Worm (Caenorhabditis elegans) whole organism, L1 larva: ENCODE measurements around the gene scrm-8.

Experiments
- C16A3.4 ChIP-seq: fragments of 150-350 bp; optimal IDR thresholded peaks from 2 replicates; lab custom pipeline; 2014; ENCODE audit warnings: missing biosample characterization, missing genetic modification characterization
- F16B12.6 ChIP-seq: fragments of 150-350 bp; optimal IDR thresholded peaks from 2 replicates; lab custom pipeline; 2014; ENCODE audit warnings: missing biosample characterization, missing genetic modification characterization
- Y116A8C.19 ChIP-seq: sonication (generic microtip); optimal IDR thresholded peaks from 2 replicates; lab custom pipeline; 2016; ENCODE audit warnings: missing compliant biosample characterization, missing genetic modification characterization, borderline replicate concordance
- aha-1 ChIP-seq: fragments of 150-350 bp; optimal IDR thresholded peaks from 2 replicates; lab custom pipeline; 2014; ENCODE audit warnings: missing biosample characterization, missing genetic modification characterization
- alr-1 ChIP-seq: fragments of 200-800 bp; sonication (Bioruptor generic); optimal IDR thresholded peaks from 2 replicates; lab custom pipeline; 2018; ENCODE audit warnings: borderline replicate concordance, mild to moderate bottlenecking, missing genetic modification characterization, missing compliant biosample characterization
- aly-2 ChIP-seq: fragments of 150-350 bp; optimal IDR thresholded peaks from 2 replicates; lab custom pipeline; 2014; ENCODE audit warnings: missing biosample characterization, missing genetic modification characterization
- ama-1 ChIP-seq: fragments of 150-350 bp; optimal IDR thresholded peaks from 2 replicates; lab custom pipeline; 2014
- ceh-8 ChIP-seq: fragments of 200-800 bp; sonication (Bioruptor generic); optimal IDR thresholded peaks from 2 replicates; lab custom pipeline; 2018; ENCODE audit warnings: mild to moderate bottlenecking, missing genetic modification characterization, moderate library complexity, missing compliant biosample characterization
- ceh-90 ChIP-seq: sonication (generic microtip); optimal IDR thresholded peaks from 2 replicates; lab custom pipeline; 2016; ENCODE audit warnings: missing genetic modification characterization, missing compliant biosample characterization
- dpl-1 ChIP-seq, 3 experiments: fragments of 150-350 bp in 2 of 3; sonication (generic microtip) in 1 of 3; optimal IDR thresholded peaks; 2 replicates each; lab custom pipeline; 2014 to 2017; ENCODE audit warnings: missing biosample characterization in 3 of 3, missing genetic modification characterization in 3 of 3, missing genetic modification reagents in 3 of 3
- dsc-1 ChIP-seq: sonication (generic microtip); optimal IDR thresholded peaks from 2 replicates; lab custom pipeline; 2016; ENCODE audit warnings: mild to moderate bottlenecking, missing genetic modification characterization, missing compliant biosample characterization
- efl-1 ChIP-seq, 4 experiments: fragments of 150-350 bp; optimal IDR thresholded peaks in 3 of 4; peaks in 1 of 4; 1 replicate in 1 of 4; 2 replicates in 3 of 4; lab custom pipeline; 2014; ENCODE audit warnings: missing biosample characterization in 2 of 4, missing genetic modification characterization in 2 of 4, missing genetic modification reagents in 2 of 4
- egl-27 ChIP-seq, 2 experiments: fragments of 150-350 bp in 1 of 2; sonication (generic microtip); optimal IDR thresholded peaks; 3 replicates each; lab custom pipeline; 2017 to 2018; ENCODE audit warnings: missing biosample characterization in 2 of 2, missing genetic modification characterization in 2 of 2, missing genetic modification reagents in 2 of 2
- elt-2 ChIP-seq: sonication (generic microtip); optimal IDR thresholded peaks from 2 replicates; lab custom pipeline; 2016; ENCODE audit warnings: missing genetic modification characterization, mild to moderate bottlenecking, inconsistent platforms, missing compliant biosample characterization, missing genetic modification reagents
- ets-5 ChIP-seq: fragments of 200-800 bp; sonication (Bioruptor generic); IDR thresholded peaks from 2 replicates; pipeline ENCODE4 v1.3.6; 2022; ENCODE audit warnings: missing genetic modification characterization, missing compliant biosample characterization
- fkh-4 ChIP-seq: sonication (generic microtip); optimal IDR thresholded peaks from 2 replicates; lab custom pipeline; 2016; ENCODE audit warnings: missing compliant biosample characterization, missing genetic modification characterization, borderline replicate concordance
- fos-1 ChIP-seq: fragments of 150-350 bp; optimal IDR thresholded peaks from 2 replicates; lab custom pipeline; 2014; ENCODE audit warnings: missing biosample characterization, missing genetic modification characterization
- hlh-17 ChIP-seq: fragments of 200-800 bp; sonication (Bioruptor generic); optimal IDR thresholded peaks from 2 replicates; lab custom pipeline; 2018; ENCODE audit warnings: missing genetic modification characterization, mild to moderate bottlenecking, missing compliant biosample characterization, moderate library complexity, borderline replicate concordance
- irx-1 ChIP-seq: sonication (generic microtip); optimal IDR thresholded peaks from 2 replicates; lab custom pipeline; 2016; ENCODE audit warnings: missing genetic modification characterization, missing compliant biosample characterization
- lin-13 ChIP-seq: fragments of 150-350 bp; optimal IDR thresholded peaks from 2 replicates; lab custom pipeline; 2014; ENCODE audit warnings: missing biosample characterization, missing genetic modification reagents, missing genetic modification characterization
- lin-14 ChIP-seq: fragments of 200-800 bp; sonication (Bioruptor generic); optimal IDR thresholded peaks from 2 replicates; lab custom pipeline; 2018; ENCODE audit warnings: mild to moderate bottlenecking, missing genetic modification characterization, moderate library complexity, missing compliant biosample characterization
- lin-39 ChIP-seq: fragments of 150-350 bp; optimal IDR thresholded peaks from 2 replicates; lab custom pipeline; 2014; ENCODE audit warnings: missing biosample characterization, missing genetic modification reagents, missing genetic modification characterization
- lsy-2 ChIP-seq, 2 experiments: fragments of 150-350 bp; optimal IDR thresholded peaks; 2 replicates each; lab custom pipeline; 2014; ENCODE audit warnings: missing biosample characterization in 2 of 2, missing genetic modification characterization in 2 of 2
- mab-9 ChIP-seq: fragments of 200-800 bp; sonication (Bioruptor generic); IDR thresholded peaks from 2 replicates; pipeline ENCODE4 v1.3.6; 2022; ENCODE audit warnings: missing genetic modification reagents, missing genetic modification characterization, missing compliant biosample characterization
- mep-1 ChIP-seq: fragments of 150-350 bp; optimal IDR thresholded peaks from 2 replicates; lab custom pipeline; 2014; ENCODE audit warnings: missing biosample characterization, missing genetic modification characterization
- nhr-12 ChIP-seq: sonication (generic microtip); optimal IDR thresholded peaks from 2 replicates; lab custom pipeline; 2017; ENCODE audit warnings: missing biosample characterization, missing genetic modification characterization
- nhr-20 ChIP-seq: sonication (generic microtip); optimal IDR thresholded peaks from 2 replicates; lab custom pipeline; 2016; ENCODE audit warnings: mild to moderate bottlenecking, missing genetic modification characterization, missing compliant biosample characterization
- nhr-28 ChIP-seq: fragments of 150-350 bp; optimal IDR thresholded peaks from 2 replicates; lab custom pipeline; 2014; ENCODE audit warnings: missing biosample characterization, missing genetic modification characterization
- nhr-84 ChIP-seq: sonication (generic microtip); optimal IDR thresholded peaks from 2 replicates; lab custom pipeline; 2017; ENCODE audit warnings: missing biosample characterization, missing genetic modification characterization
- pag-3 ChIP-seq: sonication (generic microtip); optimal IDR thresholded peaks from 2 replicates; lab custom pipeline; 2017; ENCODE audit warnings: missing genetic modification characterization, mild to moderate bottlenecking, missing compliant biosample characterization, antibody characterized with exemption, borderline replicate concordance; ENCODE audit not compliant: insufficient read depth
- sptf-1 ChIP-seq: fragments of 150-350 bp; optimal IDR thresholded peaks from 2 replicates; lab custom pipeline; 2014; ENCODE audit warnings: missing biosample characterization, missing genetic modification characterization
- unc-86 ChIP-seq: sonication (generic microtip); optimal IDR thresholded peaks from 2 replicates; lab custom pipeline; 2016; ENCODE audit warnings: missing genetic modification characterization, missing compliant biosample characterization
- zag-1 ChIP-seq: fragments of 150-350 bp; optimal IDR thresholded peaks from 2 replicates; lab custom pipeline; 2014; ENCODE audit warnings: missing biosample characterization, missing genetic modification characterization
- zip-4 ChIP-seq: fragments of 200-800 bp; sonication (Bioruptor generic); optimal IDR thresholded peaks from 2 replicates; lab custom pipeline; 2018; ENCODE audit warnings: mild to moderate bottlenecking, missing genetic modification characterization, moderate library complexity, missing compliant biosample characterization
- ztf-11 ChIP-seq, 2 experiments: sonication (generic microtip); optimal IDR thresholded peaks; 2 replicates each; lab custom pipeline; 2016 to 2017; ENCODE audit warnings: missing genetic modification characterization in 2 of 2, missing biosample characterization in 1 of 2, missing compliant biosample characterization in 1 of 2
- ztf-4 ChIP-seq: fragments of 150-350 bp; optimal IDR thresholded peaks from 2 replicates; lab custom pipeline; 2014; ENCODE audit warnings: missing biosample characterization, missing genetic modification characterization

Gene scrm-8

DNA sequence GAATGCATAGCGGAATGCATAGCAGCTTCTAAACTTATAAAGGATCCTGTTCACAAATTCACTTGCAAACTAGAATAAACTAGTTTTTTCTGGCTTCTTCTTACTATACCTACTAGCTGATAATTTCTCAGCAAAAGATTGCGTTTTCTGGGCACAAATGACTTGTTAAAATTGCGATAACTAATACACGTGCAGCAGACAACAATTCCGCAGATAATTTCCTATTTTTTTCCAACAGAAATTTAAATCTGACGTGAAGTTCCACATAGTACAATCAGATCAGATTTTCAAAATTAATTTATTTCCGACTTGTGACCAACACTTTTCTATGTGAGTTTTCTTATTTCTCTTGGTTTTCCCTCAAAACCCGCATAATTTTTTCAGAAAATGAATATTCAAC is at the start of gene scrm-8:
TSS of gene scrm-8 (plus strand) at position 301 of the 400 bp plus-strand sequence.
- TF ChIP-seq lin-14 (GFP tag; lab: Kevin White, UChicago) (no peak), zip-4 (GFP tag; lab: Kevin White, UChicago) (no peak), nhr-28 (tag; lab: Kevin White, UChicago) (no peak), nhr-84 (no peak), ceh-90 (tag; lab: Kevin White, UChicago) (no peak), nhr-20 (tag; lab: Kevin White, UChicago) (no peak), F16B12.6 (tag; lab: Kevin White, UChicago) (no peak), ceh-8 (no peak), lin-13 (no peak), hlh-17 (no peak), elt-2 (tag; lab: Kevin White, UChicago) (no peak), sptf-1 (tag; lab: Kevin White, UChicago) (no peak)

DNA sequence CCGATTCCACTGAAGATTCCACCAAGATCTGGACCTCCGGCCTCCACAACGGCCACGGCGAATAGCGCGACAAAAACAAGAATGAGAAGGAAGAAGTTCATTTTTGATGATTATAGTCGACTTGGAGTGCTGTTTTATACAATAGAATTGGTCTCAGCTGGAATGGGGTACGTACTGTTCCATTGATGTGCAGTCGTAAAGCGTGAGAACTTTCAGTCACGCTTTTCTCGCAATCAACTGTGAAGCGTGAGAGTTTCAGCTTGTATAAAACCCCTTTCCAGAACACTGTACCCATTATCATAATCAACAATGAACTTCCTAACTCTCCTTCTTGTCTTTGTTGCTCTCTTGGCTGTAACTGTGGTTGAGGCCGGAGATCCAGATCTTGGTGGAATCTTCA is 48.9 kb upstream of the scrm-8 start, which contains the start of the genes F49F1.4 and F49F1.2:
TSS of gene F49F1.4 (minus strand) at position 101 of the 400 bp plus-strand sequence.
TSS of gene F49F1.2 (plus strand) at position 310 of the 400 bp plus-strand sequence.
- TF ChIP-seq C16A3.4 (tag; lab: Kevin White, UChicago) (no peak), irx-1 (tag; lab: Kevin White, UChicago) (no peak), aly-2 (no peak), lin-39 (tag; lab: Kevin White, UChicago) (no peak), zag-1 (tag; lab: Kevin White, UChicago) (no peak), unc-86 (tag; lab: Kevin White, UChicago) (no peak), ama-1 (lab: Kevin White, UChicago) (no peak), fkh-4 (tag; lab: Kevin White, UChicago) (no peak), Y116A8C.19 (tag; lab: Kevin White, UChicago) (no peak)

DNA sequence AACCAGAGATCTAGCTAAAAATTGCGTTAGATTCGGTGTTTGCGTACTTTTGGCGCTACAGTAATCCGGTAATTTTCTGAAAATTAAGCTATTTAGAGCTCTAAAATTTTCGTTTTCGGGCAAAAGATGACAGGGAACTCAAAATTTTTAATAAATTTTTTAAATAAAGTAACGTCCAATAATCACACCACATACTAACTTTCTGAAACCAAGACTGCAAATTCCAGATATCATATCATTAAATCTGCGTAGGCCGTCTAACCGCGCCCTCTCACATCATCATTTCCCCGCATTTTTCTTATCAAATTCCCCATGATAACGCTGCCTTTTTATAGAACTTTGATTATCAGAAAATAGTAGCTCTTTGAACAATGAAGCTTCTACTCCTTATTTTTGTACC is 47.1 kb upstream of the scrm-8 start, which contains the start of gene drd-50:
TSS of gene drd-50 (plus strand) at position 301 of the 400 bp plus-strand sequence.
- peak; percentile 38 for TF ChIP-seq elt-2 (tag; lab: Kevin White, UChicago)
- no peak for TF ChIP-seq alr-1 (tag; lab: Kevin White, UChicago)

ce11 chrIV:4120263-4120662 is 44.2 kb upstream of the scrm-8 start, which contains the start of gene F49F1.5:
TSS of gene F49F1.5 (minus strand) at chrIV:4120415.
- TF ChIP-seq elt-2 (tag; lab: Kevin White, UChicago): peak; percentile 69
- no peak for TF ChIP-seq fos-1 (tag; lab: Kevin White, UChicago)

DNA sequence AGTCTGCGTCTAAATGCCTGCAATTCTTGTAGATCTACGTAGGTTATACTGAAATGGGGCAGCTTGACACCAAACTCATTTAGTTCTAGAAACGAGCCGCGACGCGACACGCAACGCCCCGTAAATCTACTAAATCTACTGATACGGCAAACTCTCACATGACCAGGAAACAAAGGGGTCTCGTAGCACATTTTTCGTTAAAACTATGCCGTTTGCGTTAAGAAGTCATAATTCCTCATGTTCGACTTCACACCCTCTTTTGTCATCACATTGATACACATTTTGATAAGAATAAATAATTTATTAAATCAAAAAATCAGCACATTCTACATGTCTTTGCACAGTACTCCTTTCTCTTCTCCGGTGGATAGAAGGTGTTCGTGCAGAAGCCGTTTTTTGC is 43.4 kb upstream of the scrm-8 start:
- peak; percentile 79 for TF ChIP-seq elt-2 (tag; lab: Kevin White, UChicago)
- TF ChIP-seq alr-1 (tag; lab: Kevin White, UChicago): no peak
- no peak for TF ChIP-seq Y116A8C.19 (tag; lab: Kevin White, UChicago)
- TF ChIP-seq mep-1 (tag; lab: Kevin White, UChicago): no peak
- TF ChIP-seq, all 84 proteins: peak for 1

DNA sequence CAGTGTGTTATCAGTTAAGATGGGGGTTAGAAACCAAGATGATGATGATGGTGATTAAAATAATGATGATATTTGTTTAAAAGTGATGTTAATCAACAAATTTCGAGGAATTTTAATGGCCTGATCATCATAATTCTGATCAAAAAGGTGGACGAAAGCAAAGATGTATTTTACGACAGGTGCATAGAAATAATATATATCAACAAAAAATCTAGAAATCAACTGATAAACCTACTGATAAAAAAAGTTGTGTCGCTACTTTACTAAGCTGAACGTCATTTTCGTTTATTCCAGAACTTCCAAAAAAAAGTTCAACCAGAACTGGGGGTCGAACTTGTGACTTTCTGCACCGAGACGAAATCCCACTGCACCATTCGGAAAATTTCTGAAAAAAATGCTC is 41.4 kb upstream of the scrm-8 start, which contains the start of gene mul-1:
TSS of gene mul-1 (minus strand) at position 84 of the 400 bp plus-strand sequence.
- TF ChIP-seq efl-1 (optimal IDR thresholded peaks at IDR 0.05; lab: Kevin White, UChicago): no peak
- TF ChIP-seq efl-1 (GFP tag; optimal IDR thresholded peaks at IDR 0.05 in 1 of 2; lab: Kevin White, UChicago): peak in 1 of 2 experiments; percentile 37
- no peak for TF ChIP-seq lsy-2 (tag; optimal IDR thresholded peaks at IDR 0.05; lab: Kevin White, UChicago)
- TF ChIP-seq ets-5: no peak
- TF ChIP-seq nhr-84: no peak
- TF ChIP-seq dpl-1 (GFP tag; optimal IDR thresholded peaks at IDR 0.05; lab: Kevin White, UChicago): no peak
- TF ChIP-seq dsc-1 (tag; lab: Kevin White, UChicago): no peak
- TF ChIP-seq aha-1 (tag; lab: Kevin White, UChicago): no peak
- no peak for TF ChIP-seq ztf-4 (tag; lab: Kevin White, UChicago)
- peak; percentile 59 for TF ChIP-seq elt-2 (tag; lab: Kevin White, UChicago)
- TF ChIP-seq pag-3 (tag; lab: Kevin White, UChicago): no peak
- TF ChIP-seq nhr-12: no peak
- no peak for TF ChIP-seq lin-39 (tag; lab: Kevin White, UChicago)
- no peak for TF ChIP-seq egl-27 (tag; optimal IDR thresholded peaks at IDR 0.05; lab: Kevin White, UChicago)
- TF ChIP-seq mab-9 (GFP tag; lab: Robert Waterston, UW): no peak
- TF ChIP-seq ztf-11 (tag; optimal IDR thresholded peaks at IDR 0.05; lab: Kevin White, UChicago): no peak
